Worm (Caenorhabditis elegans): ENCODE measurements around the gene K07E3.1.

The K07E3.1 gene

ce11 chrX:8083919-8084318, 26.3 kb upstream of the K07E3.1 start, which contains the start of gene K07E3.4 (continued):
- TF ChIP-seq pha-4 (GFP tag; IDR thresholded peaks at IDR 0.05) (no peak), pha-4 (tag; optimal IDR thresholded peaks at IDR 0.05) (no peak), aly-2 (tag; optimal IDR thresholded peaks at IDR 0.05) (no peak), ceh-62 (tag; optimal IDR thresholded peaks at IDR 0.05) (no peak), ceh-82 (tag; optimal IDR thresholded peaks at IDR 0.05) (no peak), lin-29 (GFP tag; IDR thresholded peaks at IDR 0.05) (no peak), nhr-77 (tag; optimal IDR thresholded peaks at IDR 0.05) (peak; percentile 54), daf-8 (GFP tag; IDR thresholded peaks at IDR 0.05) (no peak), mdl-1 (tag; optimal IDR thresholded peaks at IDR 0.05) (peak; percentile 67 to 91), R02D3.7 (tag; optimal IDR thresholded peaks at IDR 0.05) (no peak), nhr-76 (tag; optimal IDR thresholded peaks at IDR 0.05) (no peak), snpc-1.2 (GFP tag; IDR thresholded peaks at IDR 0.05) (no peak), dpl-1 (GFP tag; optimal IDR thresholded peaks at IDR 0.05) (peak; percentile 15), Y105C5A.15 (GFP tag; IDR thresholded peaks at IDR 0.05) (no peak), hlh-11 (tag; optimal IDR thresholded peaks at IDR 0.05) (peak; percentile 86), spr-3 (GFP tag; optimal IDR thresholded peaks at IDR 0.05) (no peak), nhr-111 (GFP tag; optimal IDR thresholded peaks at IDR 0.05) (no peak), mep-1 (tag; optimal IDR thresholded peaks at IDR 0.05) (peak; percentile 82), mes-2 (tag; optimal IDR thresholded peaks at IDR 0.05; ENCODE audit: poor library complexity, severe bottlenecking) (peak; percentile 50), nhr-48 (tag; optimal IDR thresholded peaks at IDR 0.05) (peak; percentile 48), nhr-102 (tag; optimal IDR thresholded peaks at IDR 0.05) (peak; percentile 27), F26F4.8 (GFP tag; conservative IDR thresholded peaks at IDR 0.05) (no peak), madf-5 (GFP tag; IDR thresholded peaks at IDR 0.05) (no peak), lin-13 (GFP tag; optimal IDR thresholded peaks at IDR 0.05) (peak; percentile 9), duxl-1 (tag; optimal IDR thresholded peaks at IDR 0.05; ENCODE audit: poor library complexity) (no peak), tra-1 (GFP tag; IDR thresholded peaks at IDR 0.05) (0 out of 2 replicates have a peak, but pooled peaks have one; percentile 31), zfp-3 (GFP tag; conservative IDR thresholded peaks at IDR 0.05) (no peak; the same call in 1 of the 2 replicates), vab-7 (GFP tag; IDR thresholded peaks at IDR 0.05) (no peak), aha-1 (tag) (peak; percentile 38), dmd-8 (GFP tag; IDR thresholded peaks at IDR 0.05) (no peak), lsy-2 (tag; optimal IDR thresholded peaks at IDR 0.05) (peak in 1 of 2 experiments; percentile 46), ceh-20 (GFP tag; IDR thresholded peaks at IDR 0.05) (no peak), zip-11 (GFP tag; IDR thresholded peaks at IDR 0.05) (no peak), egl-43 (GFP tag; IDR thresholded peaks at IDR 0.05) (no peak), gei-8 (GFP tag; optimal IDR thresholded peaks at IDR 0.05) (peak; percentile 51), snpc-4 (tag; optimal IDR thresholded peaks at IDR 0.05) (no peak), unc-39 (tag; optimal IDR thresholded peaks at IDR 0.05) (no peak), hmg-1.1 (GFP tag; IDR thresholded peaks at IDR 0.05) (no peak), php-3 (GFP tag; IDR thresholded peaks at IDR 0.05) (peak; percentile 5; the same call in 1 of the 2 replicates), D1046.2 (GFP tag; IDR thresholded peaks at IDR 0.05) (no peak), T20F7.1 (GFP tag; optimal IDR thresholded peaks at IDR 0.05) (peak; percentile 26), dve-1 (tag; optimal IDR thresholded peaks at IDR 0.05; ENCODE audit: insufficient read depth) (peak; percentile 84), lin-1 (GFP tag; IDR thresholded peaks at IDR 0.05) (peak; percentile 43; the same call in 1 of the 2 replicates)

ce11 chrX:8084669-8085068, 25.6 kb upstream of the K07E3.1 start:
- TF ChIP-seq daf-16 (GFP tag; optimal IDR thresholded peaks at IDR 0.05) (no peak), daf-16 (tag; optimal IDR thresholded peaks at IDR 0.05) (peak; percentile 2), dve-1 (tag; optimal IDR thresholded peaks at IDR 0.05; ENCODE audit: insufficient read depth) (no peak), T26A8.4 (GFP tag; IDR thresholded peaks at IDR 0.05) (no peak), nhr-28 (tag; optimal IDR thresholded peaks at IDR 0.05) (peak; percentile 16), Y48G9A.11 (GFP tag; IDR thresholded peaks at IDR 0.05) (no peak), zfp-2 (tag; optimal IDR thresholded peaks at IDR 0.05) (no peak), aha-1 (tag) (peak; percentile 97), zip-11 (GFP tag; IDR thresholded peaks at IDR 0.05) (no peak), daf-12 (tag; optimal IDR thresholded peaks at IDR 0.05) (no peak), ces-1 (GFP tag; optimal IDR thresholded peaks at IDR 0.05) (no peak)
